Worm (Caenorhabditis elegans): ENCODE measurements around the gene che-7.
A peak's percentile ranks its signal among the peaks of the same experiment; 100 is the strongest.

The che-7 gene

DNA sequence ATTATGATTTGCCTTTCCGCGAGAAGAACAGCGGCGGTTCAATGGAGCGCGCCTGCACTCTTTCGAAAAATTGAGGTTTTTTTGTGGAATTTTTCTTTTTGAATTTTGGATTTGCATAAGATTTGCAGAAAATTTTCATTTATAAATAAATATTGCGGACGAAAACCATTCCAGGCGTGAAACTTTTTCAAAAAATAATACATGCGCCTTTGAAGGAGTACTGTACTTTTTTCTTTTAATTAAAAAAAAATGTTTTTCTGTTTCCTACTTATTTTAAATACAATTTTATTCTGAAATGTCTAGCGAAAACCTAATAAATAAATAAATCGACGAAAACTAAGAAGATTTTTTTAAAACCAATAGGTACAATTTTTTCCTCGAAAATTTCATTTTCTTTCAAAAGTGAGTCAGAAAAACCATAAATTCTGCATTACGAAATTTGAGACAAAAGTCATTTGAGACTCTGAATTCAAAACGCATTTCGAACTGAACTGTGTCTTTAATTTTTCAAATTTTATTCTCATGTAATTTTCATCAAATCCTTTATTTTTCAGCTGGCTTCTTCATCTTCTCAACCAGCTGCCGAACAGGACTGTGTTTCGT is 12.1 kb upstream of the che-7 start, which contains the start of gene F26D11.1:
Gene F26D11.1, plus strand, starts transcription at position 553 of the 603 bp plus-strand sequence.
- no peak for TF ChIP-seq lsy-2 (tag; optimal IDR thresholded peaks at IDR 0.05)
- TF ChIP-seq mbf-1 (tag; optimal IDR thresholded peaks at IDR 0.05): no peak
- TF ChIP-seq nhr-129 (tag; optimal IDR thresholded peaks at IDR 0.05): no peak
- no peak for TF ChIP-seq lin-11 (tag; optimal IDR thresholded peaks at IDR 0.05)
- TF ChIP-seq mab-5 (tag; optimal IDR thresholded peaks at IDR 0.05): no peak
- TF ChIP-seq lin-13 (GFP tag; optimal IDR thresholded peaks at IDR 0.05): no peak
- TF ChIP-seq elt-3 (tag; optimal IDR thresholded peaks at IDR 0.05): no peak
- no peak for TF ChIP-seq nhr-10 (tag; optimal IDR thresholded peaks at IDR 0.05)
- no peak for TF ChIP-seq skn-1 (tag; optimal IDR thresholded peaks at IDR 0.05)
- no peak for TF ChIP-seq crh-2 (tag; optimal IDR thresholded peaks at IDR 0.05)
- TF ChIP-seq ceh-82 (tag; optimal IDR thresholded peaks at IDR 0.05): no peak
- no peak for TF ChIP-seq snpc-4 (tag; optimal IDR thresholded peaks at IDR 0.05)
- TF ChIP-seq Y55F3AM.14 (GFP tag; optimal IDR thresholded peaks at IDR 0.05): no peak
- TF ChIP-seq sma-9 (GFP tag; optimal IDR thresholded peaks at IDR 0.05): no peak
- no peak for TF ChIP-seq sma-9 (tag; optimal IDR thresholded peaks at IDR 0.05)
- TF ChIP-seq nhr-21 (tag; optimal IDR thresholded peaks at IDR 0.05): no peak
- no peak for TF ChIP-seq mdl-1 (tag; optimal IDR thresholded peaks at IDR 0.05)

DNA sequence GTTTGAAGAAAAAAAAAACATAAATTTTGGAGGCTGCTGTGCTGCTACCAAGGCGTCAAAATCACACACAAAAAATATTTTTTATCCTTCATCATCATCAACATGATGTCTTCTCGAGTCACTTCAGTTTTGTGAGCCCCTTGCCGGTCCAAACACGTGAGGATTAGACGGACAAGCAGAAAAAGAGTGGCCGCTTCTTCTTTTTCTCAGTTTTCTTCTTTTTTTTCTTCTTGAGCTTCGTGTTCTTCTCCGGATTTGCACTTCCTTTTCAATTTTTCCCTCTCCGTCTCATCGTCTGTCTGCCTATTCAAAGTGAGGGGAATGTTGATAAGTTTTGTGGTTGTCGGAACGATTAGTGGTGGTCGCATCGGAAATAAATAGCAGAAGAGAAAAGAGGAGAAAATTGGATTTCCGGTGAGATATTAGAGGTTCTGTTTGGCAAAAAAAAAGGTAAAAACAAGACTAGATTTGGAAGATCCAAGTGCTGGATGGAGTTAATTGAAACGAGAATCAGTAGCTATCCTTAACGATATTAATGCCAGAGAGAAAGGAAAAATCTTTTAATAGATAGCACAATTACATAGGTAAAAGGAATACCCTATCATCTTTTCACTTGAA is 11.5 kb upstream of the che-7 start:
- no peak for TF ChIP-seq nhr-12 (tag; optimal IDR thresholded peaks at IDR 0.05)
- TF ChIP-seq ceh-82 (tag; optimal IDR thresholded peaks at IDR 0.05): no peak
- TF ChIP-seq mbf-1 (tag; optimal IDR thresholded peaks at IDR 0.05): no peak
- peak; percentile 11 for TF ChIP-seq Y55F3AM.14 (GFP tag; optimal IDR thresholded peaks at IDR 0.05)
- TF ChIP-seq crh-2 (tag; optimal IDR thresholded peaks at IDR 0.05): peak; percentile 11
- peak; percentile 28 for TF ChIP-seq nhr-129 (tag; optimal IDR thresholded peaks at IDR 0.05)
- no peak for TF ChIP-seq nhr-11 (tag; optimal IDR thresholded peaks at IDR 0.05)
- no peak for TF ChIP-seq elt-1 (tag; optimal IDR thresholded peaks at IDR 0.05)
- TF ChIP-seq C34F6.9 (tag; optimal IDR thresholded peaks at IDR 0.05): peak; percentile 62
- peak; percentile 32 for TF ChIP-seq egl-27 (tag; optimal IDR thresholded peaks at IDR 0.05)
- TF ChIP-seq unc-39 (tag; optimal IDR thresholded peaks at IDR 0.05): no peak
- TF ChIP-seq ztf-1 (GFP tag; conservative IDR thresholded peaks at IDR 0.05): no peak
- TF ChIP-seq snpc-4 (tag; optimal IDR thresholded peaks at IDR 0.05): peak; percentile 26
- TF ChIP-seq lin-39 (tag; optimal IDR thresholded peaks at IDR 0.05): no peak
- TF ChIP-seq mab-5 (tag; optimal IDR thresholded peaks at IDR 0.05): no peak
- peak in 1 of 2 experiments; percentile 56 for TF ChIP-seq lsy-2 (tag; optimal IDR thresholded peaks at IDR 0.05)
- peak; percentile 61 for TF ChIP-seq zag-1 (tag; optimal IDR thresholded peaks at IDR 0.05)
- TF ChIP-seq mdl-1 (tag; optimal IDR thresholded peaks at IDR 0.05): peak in 1 of 2 experiments; percentile 67
- TF ChIP-seq nhr-10 (tag; optimal IDR thresholded peaks at IDR 0.05): no peak
- TF ChIP-seq lin-11 (tag; optimal IDR thresholded peaks at IDR 0.05): no peak
- TF ChIP-seq unc-55 (GFP tag; optimal IDR thresholded peaks at IDR 0.05): peak; percentile 83
- peak; percentile 14 for TF ChIP-seq F13H6.1 (tag; optimal IDR thresholded peaks at IDR 0.05)
- peak; percentile 19 for TF ChIP-seq sma-9 (GFP tag; optimal IDR thresholded peaks at IDR 0.05)
- TF ChIP-seq sma-9 (tag; optimal IDR thresholded peaks at IDR 0.05): no peak

DNA sequence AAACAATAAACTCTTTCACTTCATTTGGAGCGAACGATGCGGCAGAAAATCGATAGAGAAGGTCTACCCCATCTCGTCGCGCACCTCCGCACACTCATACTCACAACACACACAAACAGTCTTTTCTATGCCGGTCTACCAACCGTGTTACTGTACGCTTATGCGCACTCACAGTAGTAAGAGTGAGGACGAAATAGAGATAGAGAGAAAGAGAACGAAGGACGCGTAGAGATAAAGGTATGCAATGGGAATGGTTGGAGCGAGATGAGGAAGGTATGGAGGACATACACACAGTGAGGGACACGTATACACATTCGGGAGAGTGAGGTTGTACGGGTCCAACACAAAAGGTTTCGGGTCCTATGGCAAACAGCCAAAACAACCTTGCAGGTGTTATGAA is 9.8 kb upstream of the che-7 start:
- TF ChIP-seq unc-55 (GFP tag; optimal IDR thresholded peaks at IDR 0.05) (no peak), elt-3 (tag; optimal IDR thresholded peaks at IDR 0.05) (no peak), nhr-25 (tag; optimal IDR thresholded peaks at IDR 0.05) (peak; percentile 78), lsy-2 (tag; optimal IDR thresholded peaks at IDR 0.05) (peak; percentile 5 to 46), nhr-129 (tag; optimal IDR thresholded peaks at IDR 0.05) (peak; percentile 83), nhr-21 (tag; optimal IDR thresholded peaks at IDR 0.05) (no peak), ztf-1 (GFP tag; conservative IDR thresholded peaks at IDR 0.05) (no peak), Y55F3AM.14 (GFP tag; optimal IDR thresholded peaks at IDR 0.05) (no peak), peb-1 (tag; optimal IDR thresholded peaks at IDR 0.05) (peak; percentile 36), fos-1 (tag; optimal IDR thresholded peaks at IDR 0.05) (peak; percentile 67), unc-39 (tag; optimal IDR thresholded peaks at IDR 0.05) (no peak), crh-2 (tag; optimal IDR thresholded peaks at IDR 0.05) (no peak), nhr-23 (tag; optimal IDR thresholded peaks at IDR 0.05) (no peak), F13H6.1 (tag; optimal IDR thresholded peaks at IDR 0.05) (peak; percentile 33), sma-9 (GFP tag; optimal IDR thresholded peaks at IDR 0.05) (peak; percentile 25), sma-9 (tag; optimal IDR thresholded peaks at IDR 0.05) (no peak), lin-13 (GFP tag; optimal IDR thresholded peaks at IDR 0.05) (no peak), gmeb-1 (tag; optimal IDR thresholded peaks at IDR 0.05) (peak; percentile 22), sma-3 (GFP tag; optimal IDR thresholded peaks at IDR 0.05) (peak; percentile 9), nhr-237 (tag; optimal IDR thresholded peaks at IDR 0.05) (no peak), ztf-4 (tag; optimal IDR thresholded peaks at IDR 0.05) (no peak)

Data from whole organism, L2 larva.